Fruit fly (Drosophila melanogaster) whole organism, embryonic: ENCODE results near the gene CG13272.

ENCODE experiments used
- Blimp-1 ChIP-seq: fragments of 200-800 bp; sonication (Bioruptor generic); optimal IDR thresholded peaks from 3 replicates; lab custom pipeline; 2018; ENCODE audit warnings: missing biosample characterization, missing genetic modification characterization, mild to moderate bottlenecking, moderate library complexity, missing genetic modification reagents
- CG10979 ChIP-seq: fragments of 200-800 bp; sonication (Bioruptor generic); optimal IDR thresholded peaks from 2 replicates; lab custom pipeline; 2018; ENCODE audit warnings: missing biosample characterization, mild to moderate bottlenecking, missing genetic modification characterization, moderate library complexity
- CG12219 ChIP-seq: fragments of 200-800 bp; sonication (Bioruptor generic); optimal IDR thresholded peaks from 3 replicates; lab custom pipeline; 2018; ENCODE audit warnings: missing biosample characterization, mild to moderate bottlenecking, missing genetic modification characterization
- CG12659 ChIP-seq: fragments of 200-800 bp; sonication (Bioruptor generic); optimal IDR thresholded peaks from 3 replicates; lab custom pipeline; 2017; ENCODE audit warnings: mild to moderate bottlenecking, missing biosample characterization, missing genetic modification reagents, missing genetic modification characterization
- CG13296 ChIP-seq: fragments of 200-800 bp; sonication (Bioruptor generic); optimal IDR thresholded peaks from 3 replicates; lab custom pipeline; 2018; ENCODE audit warnings: missing biosample characterization, mild to moderate bottlenecking, missing genetic modification characterization
- CG13424 ChIP-seq: fragments of 200-800 bp; sonication (Bioruptor generic); optimal IDR thresholded peaks from 2 replicates; lab custom pipeline; 2019; ENCODE audit warnings: missing biosample characterization, mild to moderate bottlenecking, missing genetic modification characterization, moderate library complexity
- CG14710 ChIP-seq: fragments of 200-800 bp; sonication (Bioruptor generic); optimal IDR thresholded peaks from 3 replicates; lab custom pipeline; 2019; ENCODE audit warnings: missing biosample characterization, mild to moderate bottlenecking, missing genetic modification characterization, moderate library complexity
- CG15269 ChIP-seq: fragments of 200-800 bp; sonication (Bioruptor generic); optimal IDR thresholded peaks from 2 replicates; lab custom pipeline; 2018; ENCODE audit warnings: missing biosample characterization, mild to moderate bottlenecking, missing genetic modification characterization, moderate library complexity
- CG15601 ChIP-seq: fragments of 200-800 bp; sonication (Bioruptor generic); optimal IDR thresholded peaks from 3 replicates; lab custom pipeline; 2019; ENCODE audit warnings: missing biosample characterization, mild to moderate bottlenecking, missing genetic modification characterization, moderate library complexity
- CG17328 ChIP-seq: fragments of 200-800 bp; sonication (Bioruptor generic); IDR thresholded peaks from 2 replicates; pipeline ENCODE4 v1.3.6; 2022; ENCODE audit warnings: missing biosample characterization, missing genetic modification characterization
- CG17385 ChIP-seq: fragments of 200-800 bp; sonication (Bioruptor generic); optimal IDR thresholded peaks from 3 replicates; lab custom pipeline; 2018; ENCODE audit warnings: missing biosample characterization, mild to moderate bottlenecking, missing genetic modification characterization
- CG17829 ChIP-seq: fragments of 200-800 bp; optimal IDR thresholded peaks from 2 replicates; lab custom pipeline; 2019; ENCODE audit warnings: missing biosample characterization, mild to moderate bottlenecking, missing genetic modification characterization, moderate library complexity
- CG2712 ChIP-seq: fragments of 200-800 bp; optimal IDR thresholded peaks from 3 replicates; lab custom pipeline; 2019; ENCODE audit warnings: missing biosample characterization, mild to moderate bottlenecking, missing genetic modification characterization, moderate library complexity
- CG30403 ChIP-seq: fragments of 200-800 bp; sonication (Bioruptor generic); optimal IDR thresholded peaks from 3 replicates; lab custom pipeline; 2016; ENCODE audit warnings: missing biosample characterization, missing genetic modification characterization
- CG31388 ChIP-seq: fragments of 200-800 bp; sonication (Bioruptor generic); optimal IDR thresholded peaks from 2 replicates; lab custom pipeline; 2016; ENCODE audit warnings: missing biosample characterization, missing genetic modification characterization
- CG7987 ChIP-seq: fragments of 200-800 bp; sonication (Bioruptor generic); optimal IDR thresholded peaks from 2 replicates; lab custom pipeline; 2018; ENCODE audit warnings: missing biosample characterization, mild to moderate bottlenecking, missing genetic modification characterization, moderate library complexity
- CG8359 ChIP-seq: fragments of 200-800 bp; sonication (Bioruptor generic); optimal IDR thresholded peaks from 2 replicates; lab custom pipeline; 2017; ENCODE audit warnings: missing biosample characterization, mild to moderate bottlenecking, missing genetic modification characterization, borderline replicate concordance
- CG8924 ChIP-seq: fragments of 200-800 bp; optimal IDR thresholded peaks from 3 replicates; lab custom pipeline; 2019; ENCODE audit warnings: missing biosample characterization, mild to moderate bottlenecking, missing genetic modification characterization, moderate library complexity
- D ChIP-seq, 2 experiments: fragments of 200-800 bp in 1 of 2; fragments of >200 bp in 1 of 2; sonication (Bioruptor generic) in 1 of 2; optimal IDR thresholded peaks; 2 replicates in 1 of 2; 3 replicates in 1 of 2; lab custom pipeline; 2017; ENCODE audit warnings: mild to moderate bottlenecking in 1 of 2, missing biosample characterization in 1 of 2, missing genetic modification characterization in 1 of 2, missing genetic modification reagents in 1 of 2
- D19A ChIP-seq: fragments of 200-800 bp; optimal IDR thresholded peaks from 3 replicates; lab custom pipeline; 2019; ENCODE audit warnings: missing biosample characterization, mild to moderate bottlenecking, missing genetic modification characterization, moderate library complexity
- Drgx ChIP-seq: fragments of 200-800 bp; sonication (Bioruptor generic); IDR thresholded peaks from 2 replicates; pipeline ENCODE4 v1.3.6; 2022; ENCODE audit warnings: missing biosample characterization, missing genetic modification characterization
- E2f1 ChIP-seq: fragments of 200-800 bp; sonication (Bioruptor generic); IDR thresholded peaks from 2 replicates; pipeline ENCODE4 v1.3.6; 2022; ENCODE audit warnings: missing biosample characterization, missing genetic modification characterization
- Eip74EF ChIP-seq, 2 experiments: fragments of 200-800 bp in 1 of 2; fragments of >200 bp in 1 of 2; sonication (Bioruptor generic) in 1 of 2; optimal IDR thresholded peaks; 2 replicates each; lab custom pipeline; 2017 to 2019; ENCODE audit warnings: missing biosample characterization in 2 of 2, missing genetic modification characterization in 2 of 2, mild to moderate bottlenecking in 1 of 2, moderate library complexity in 1 of 2
- HHEX ChIP-seq: fragments of 200-800 bp; sonication (Bioruptor generic); optimal IDR thresholded peaks from 3 replicates; lab custom pipeline; 2017; ENCODE audit warnings: missing biosample characterization, mild to moderate bottlenecking, missing genetic modification characterization, missing genetic modification reagents
- NK7.1 ChIP-seq: fragments of 200-800 bp; sonication (Bioruptor generic); optimal IDR thresholded peaks from 3 replicates; lab custom pipeline; 2016; ENCODE audit warnings: missing biosample characterization, missing genetic modification characterization
- NfI ChIP-seq: fragments of 200-800 bp; sonication (Bioruptor generic); optimal IDR thresholded peaks from 3 replicates; lab custom pipeline; 2018; ENCODE audit warnings: missing biosample characterization, mild to moderate bottlenecking, missing genetic modification characterization, moderate library complexity
- Oli ChIP-seq: fragments of 200-800 bp; sonication (Bioruptor generic); optimal IDR thresholded peaks from 2 replicates; lab custom pipeline; 2018; ENCODE audit warnings: missing biosample characterization, mild to moderate bottlenecking, missing genetic modification characterization, moderate library complexity
- Sox100B ChIP-seq: fragments of 200-800 bp; sonication (Bioruptor generic); optimal IDR thresholded peaks from 3 replicates; lab custom pipeline; 2018; ENCODE audit warnings: missing biosample characterization, mild to moderate bottlenecking, missing genetic modification characterization
- Sox102F ChIP-seq: fragments of 200-800 bp; sonication (Bioruptor generic); optimal IDR thresholded peaks from 2 replicates; lab custom pipeline; 2018; ENCODE audit warnings: missing biosample characterization, mild to moderate bottlenecking, missing genetic modification characterization, moderate library complexity
- Ssrp ChIP-seq: fragments of 200-800 bp; sonication (Bioruptor generic); optimal IDR thresholded peaks from 2 replicates; lab custom pipeline; 2018; ENCODE audit warnings: missing biosample characterization, mild to moderate bottlenecking, missing genetic modification characterization, moderate library complexity
- TFAM ChIP-seq: fragments of 200-800 bp; sonication (Bioruptor generic); optimal IDR thresholded peaks from 2 replicates; lab custom pipeline; 2017; ENCODE audit warnings: missing biosample characterization, missing genetic modification characterization, inconsistent platforms
- Xrp1 ChIP-seq: fragments of 200-800 bp; sonication (Bioruptor generic); IDR thresholded peaks from 2 replicates; pipeline ENCODE4 v1.3.6; 2022; ENCODE audit warnings: missing biosample characterization, missing genetic modification characterization
- crc ChIP-seq: fragments of 200-800 bp; sonication (Bioruptor generic); optimal IDR thresholded peaks from 2 replicates; lab custom pipeline; 2016; ENCODE audit warnings: missing biosample characterization, missing genetic modification characterization
- lbe ChIP-seq: fragments of 200-800 bp; sonication (Bioruptor generic); optimal IDR thresholded peaks from 2 replicates; lab custom pipeline; 2016; ENCODE audit warnings: missing biosample characterization, mild to moderate bottlenecking, missing genetic modification characterization
- nom ChIP-seq: fragments of 200-800 bp; sonication (Bioruptor generic); optimal IDR thresholded peaks from 2 replicates; lab custom pipeline; 2017; ENCODE audit warnings: missing biosample characterization, missing genetic modification characterization, mild to moderate bottlenecking, moderate library complexity, missing genetic modification reagents
- peb ChIP-seq: fragments of 200-800 bp; sonication (Bioruptor generic); IDR thresholded peaks from 2 replicates; pipeline ENCODE4 v1.3.6; 2022; ENCODE audit warnings: missing biosample characterization, missing genetic modification characterization
- phol ChIP-seq: fragments of 200-800 bp; sonication (Bioruptor generic); optimal IDR thresholded peaks from 3 replicates; lab custom pipeline; 2018; ENCODE audit warnings: missing biosample characterization, mild to moderate bottlenecking, missing genetic modification characterization, moderate library complexity
- salm ChIP-seq: fragments of 200-800 bp; sonication (Bioruptor generic); optimal IDR thresholded peaks from 2 replicates; lab custom pipeline; 2018; ENCODE audit warnings: missing biosample characterization, mild to moderate bottlenecking, missing genetic modification characterization
- scrt ChIP-seq: fragments of 200-800 bp; sonication (Bioruptor generic); optimal IDR thresholded peaks from 2 replicates; lab custom pipeline; 2018; ENCODE audit warnings: missing biosample characterization, mild to moderate bottlenecking, missing genetic modification characterization, moderate library complexity
- tio ChIP-seq: fragments of 200-800 bp; sonication (Bioruptor generic); optimal IDR thresholded peaks from 2 replicates; lab custom pipeline; 2017; ENCODE audit warnings: missing biosample characterization, missing genetic modification characterization, inconsistent platforms
- trem ChIP-seq: fragments of 200-800 bp; optimal IDR thresholded peaks from 3 replicates; lab custom pipeline; 2019; ENCODE audit warnings: missing biosample characterization, mild to moderate bottlenecking, missing genetic modification characterization, moderate library complexity
- unpg ChIP-seq: fragments of 200-800 bp; sonication (Bioruptor generic); optimal IDR thresholded peaks from 3 replicates; lab custom pipeline; 2018; ENCODE audit warnings: missing biosample characterization, mild to moderate bottlenecking, missing genetic modification characterization, moderate library complexity
- vvl ChIP-seq: fragments of 200-800 bp; sonication (Bioruptor generic); IDR thresholded peaks from 2 replicates; pipeline ENCODE4 v1.3.6; 2022; ENCODE audit warnings: missing biosample characterization, missing genetic modification characterization

CG13272 gene

dm6 chr2L:16818335-16818973 is 13.8 kb downstream of the CG13272 start (continued):
- TF ChIP-seq NK7.1 (no peak), vvl (GFP tag; lab: Robert Waterston, UW) (0 out of 2 replicates have a peak, but pooled peaks have one; percentile 42), HHEX (GFP tag; lab: Kevin White, UChicago) (no peak), CG12659 (peak; percentile 28), phol (tag; lab: Kevin White, UChicago) (peak; percentile 57), Xrp1 (GFP tag; lab: Robert Waterston, UW) (peak; percentile 58), Ssrp (tag; lab: Kevin White, UChicago) (peak; percentile 13), Sox100B (GFP tag; lab: Kevin White, UChicago) (peak; percentile 32), CG14710 (tag; lab: Kevin White, UChicago) (peak; percentile 43), CG12219 (GFP tag; lab: Kevin White, UChicago) (peak; percentile 25), Sox102F (GFP tag; lab: Kevin White, UChicago) (peak; percentile 43), Drgx (GFP tag; lab: Robert Waterston, UW) (peak; percentile 31; the same call in 1 of the 2 replicates), salm (peak; percentile 9), CG15269 (peak; percentile 30), crc (GFP tag; lab: Kevin White, UChicago) (peak; percentile 21), CG17328 (GFP tag; lab: Robert Waterston, UW) (peak; percentile 34; the same call in 1 of the 2 replicates), lbe (GFP tag; lab: Kevin White, UChicago) (peak; percentile 36), CG10979 (tag; lab: Kevin White, UChicago) (peak; percentile 62), TFAM (GFP tag; lab: Kevin White, UChicago) (no peak), peb (GFP tag; lab: Robert Waterston, UW) (no peak), CG8924 (tag; lab: Kevin White, UChicago) (peak; percentile 9), trem (tag; lab: Kevin White, UChicago) (peak; percentile 24), D19A (tag; lab: Kevin White, UChicago) (peak; percentile 50), NfI (peak; percentile 21), Oli (peak; percentile 42), CG30403 (GFP tag; lab: Kevin White, UChicago) (peak; percentile 35), CG13296 (GFP tag; lab: Kevin White, UChicago) (no peak), unpg (GFP tag; lab: Kevin White, UChicago) (peak; percentile 52), scrt (no peak), CG2712 (tag; lab: Kevin White, UChicago) (peak; percentile 61), CG15601 (tag; lab: Kevin White, UChicago) (peak; percentile 52), tio (no peak), E2f1 (GFP tag; lab: Robert Waterston, UW) (no peak), D (optimal IDR thresholded peaks at IDR 0.05; lab: Kevin White, UChicago) (no peak), D (GFP tag; optimal IDR thresholded peaks at IDR 0.05; lab: Kevin White, UChicago) (peak; percentile 54), CG8359 (GFP tag; lab: Kevin White, UChicago) (peak; percentile 20), CG13424 (tag; lab: Kevin White, UChicago) (peak; percentile 43), CG7987 (no peak), Blimp-1 (GFP tag; lab: Kevin White, UChicago) (peak; percentile 62), nom (GFP tag; lab: Kevin White, UChicago) (peak; percentile 42), CG17385 (GFP tag; lab: Kevin White, UChicago) (peak; percentile 25), CG17829 (tag; lab: Kevin White, UChicago) (peak; percentile 43), CG31388 (GFP tag; lab: Kevin White, UChicago) (no peak), Eip74EF (GFP tag; optimal IDR thresholded peaks at IDR 0.05; lab: Kevin White, UChicago) (peak in 1 of 2 experiments; percentile 17)
